Worm (Caenorhabditis elegans): Measurements from ENCODE around the gene AC7.3.

Gene AC7.3

DNA sequence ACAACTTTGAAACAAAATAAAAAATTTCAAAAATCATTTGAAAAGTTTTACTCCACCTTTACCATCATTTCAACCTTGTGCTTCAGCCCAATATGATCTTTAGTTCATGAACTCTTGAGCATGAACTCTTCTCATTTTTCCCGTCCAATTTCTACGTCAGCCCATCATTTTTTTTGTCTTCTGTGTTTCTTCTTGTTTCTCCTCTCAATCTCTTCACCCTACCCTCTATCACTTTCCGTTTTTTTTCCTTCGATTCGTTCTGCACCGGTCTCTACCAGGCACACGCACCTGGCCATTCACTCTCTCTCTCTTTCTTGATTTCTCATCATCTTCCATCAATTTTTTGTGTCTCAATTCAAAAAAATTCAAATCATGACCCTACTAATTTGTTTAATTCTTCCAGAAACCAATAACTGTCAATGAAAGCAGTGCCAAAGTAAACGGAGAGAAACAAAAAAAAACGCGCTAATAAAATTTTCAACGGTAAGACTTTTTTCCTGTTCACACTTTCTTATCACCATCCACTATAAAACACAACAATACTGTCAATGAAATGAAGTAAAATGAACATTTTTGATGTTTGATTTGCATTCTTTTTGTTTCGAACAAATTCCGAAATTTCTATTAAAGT lies 28.6 kb upstream of the AC7.3 start, which contains the start of gene pygo-1:
pygo-1 (plus strand) TSS at position 404 of the 631 bp plus-strand sequence.
- TF ChIP-seq T22C8.4 (GFP tag; IDR thresholded peaks at IDR 0.05) (no peak), med-1 (GFP tag; optimal IDR thresholded peaks at IDR 0.05; ENCODE audit: insufficient read depth) (no peak), ref-1 (GFP tag; conservative IDR thresholded peaks at IDR 0.05) (no peak), flt-1 (GFP tag; IDR thresholded peaks at IDR 0.05) (no peak), klf-2 (GFP tag; conservative IDR thresholded peaks at IDR 0.05) (no peak), ztf-29 (GFP tag; IDR thresholded peaks at IDR 0.05) (no peak), ztf-23 (GFP tag; IDR thresholded peaks at IDR 0.05) (no peak), tab-1 (GFP tag; IDR thresholded peaks at IDR 0.05) (no peak), cog-1 (tag; optimal IDR thresholded peaks at IDR 0.05) (no peak)

DNA sequence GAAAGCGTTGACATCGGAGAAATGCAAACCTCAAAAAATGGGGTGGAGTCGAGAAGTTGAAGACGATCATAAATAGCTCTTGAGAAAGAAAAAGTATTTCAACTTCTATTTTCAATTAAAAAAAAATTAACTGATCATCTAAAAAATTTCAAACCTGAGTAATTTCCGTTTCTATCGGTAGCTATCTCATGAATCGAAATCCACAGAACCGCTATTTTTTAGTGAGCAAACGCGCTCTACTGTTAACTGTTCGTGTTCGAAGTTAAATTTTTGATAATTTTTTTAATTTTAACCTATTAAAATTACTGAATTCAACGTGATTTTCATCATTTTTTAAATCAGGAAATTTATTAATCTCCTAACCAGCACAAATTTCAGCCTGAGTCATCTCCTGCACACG lies 27.8 kb upstream of the AC7.3 start:
- no peak for TF ChIP-seq klf-2 (GFP tag; conservative IDR thresholded peaks at IDR 0.05)

DNA sequence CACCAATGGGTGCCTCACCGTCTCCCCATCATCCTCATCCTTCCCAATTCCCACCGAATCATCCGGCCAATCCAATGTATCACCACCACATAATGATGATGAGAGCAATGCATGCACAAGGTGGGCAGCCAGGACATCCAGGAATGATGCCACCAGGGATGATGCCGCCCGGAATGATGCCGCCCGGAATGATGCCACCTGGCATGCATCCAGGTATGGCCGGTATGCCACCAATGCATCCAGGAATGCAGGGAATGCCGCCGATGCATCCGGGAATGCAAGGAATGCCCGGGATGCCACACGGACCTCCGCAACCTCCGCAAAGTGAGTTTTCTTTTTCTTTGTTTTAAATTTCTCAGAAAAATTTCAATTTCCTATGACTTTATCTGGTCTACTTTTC lies 25.9 kb upstream of the AC7.3 start:
- peak; percentile 15; the same call in 1 of the 2 replicates for TF ChIP-seq flt-1 (GFP tag; IDR thresholded peaks at IDR 0.05)
- no peak for TF ChIP-seq T22C8.4 (GFP tag; IDR thresholded peaks at IDR 0.05)
- TF ChIP-seq med-1 (GFP tag; optimal IDR thresholded peaks at IDR 0.05; ENCODE audit: insufficient read depth) = no peak
- TF ChIP-seq cog-1 (tag; optimal IDR thresholded peaks at IDR 0.05) = no peak
- TF ChIP-seq ztf-23 (GFP tag; IDR thresholded peaks at IDR 0.05) = no peak
- TF ChIP-seq tab-1 (GFP tag; IDR thresholded peaks at IDR 0.05) = no peak
- TF ChIP-seq klf-2 (GFP tag; conservative IDR thresholded peaks at IDR 0.05) = no peak
- TF ChIP-seq ztf-29 (GFP tag; IDR thresholded peaks at IDR 0.05) = no peak

DNA sequence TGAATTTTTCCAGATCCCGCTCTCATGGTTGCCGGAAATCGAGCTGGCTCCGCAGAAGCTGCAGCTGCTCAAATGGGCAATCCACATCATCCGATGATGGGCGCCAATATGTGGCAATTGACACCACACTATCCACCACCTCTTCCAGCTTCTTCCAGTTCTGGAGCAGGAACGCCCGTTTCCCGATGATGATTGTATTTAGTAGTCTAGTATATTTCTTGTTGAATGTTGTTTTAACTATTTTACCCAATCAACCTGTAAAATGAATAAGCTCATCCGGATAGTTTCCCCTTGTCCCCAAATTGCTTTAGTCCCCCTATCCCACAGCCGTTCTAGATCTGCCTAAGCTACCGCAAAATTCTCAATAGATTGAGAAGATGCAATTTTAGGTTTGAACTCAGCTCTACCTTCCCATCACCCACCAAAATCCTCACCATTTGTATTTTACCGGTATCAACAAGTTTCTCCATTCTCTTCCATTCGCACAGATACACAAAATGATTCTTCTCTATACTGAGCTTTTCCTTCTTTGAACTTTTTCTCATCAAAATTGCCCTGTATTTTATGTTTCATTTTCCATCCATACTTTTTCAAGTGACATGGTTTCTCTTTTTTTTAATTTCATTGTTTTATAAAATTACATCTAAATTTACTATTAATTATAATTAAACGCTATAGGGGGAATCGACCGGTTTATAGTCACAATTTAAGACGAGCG lies 25.2 kb upstream of the AC7.3 start:
- no peak for TF ChIP-seq ztf-23 (GFP tag; IDR thresholded peaks at IDR 0.05)
- no peak for TF ChIP-seq klf-2 (GFP tag; conservative IDR thresholded peaks at IDR 0.05)
- TF ChIP-seq med-1 (GFP tag; optimal IDR thresholded peaks at IDR 0.05; ENCODE audit: insufficient read depth) = no peak
- TF ChIP-seq cog-1 (tag; optimal IDR thresholded peaks at IDR 0.05) = no peak
- no peak for TF ChIP-seq ztf-29 (GFP tag; IDR thresholded peaks at IDR 0.05)
- no peak for TF ChIP-seq ref-1 (GFP tag; conservative IDR thresholded peaks at IDR 0.05)
- TF ChIP-seq flt-1 (GFP tag; IDR thresholded peaks at IDR 0.05) = no peak
- no peak for TF ChIP-seq T22C8.4 (GFP tag; IDR thresholded peaks at IDR 0.05)
- no peak for TF ChIP-seq tab-1 (GFP tag; IDR thresholded peaks at IDR 0.05)

DNA sequence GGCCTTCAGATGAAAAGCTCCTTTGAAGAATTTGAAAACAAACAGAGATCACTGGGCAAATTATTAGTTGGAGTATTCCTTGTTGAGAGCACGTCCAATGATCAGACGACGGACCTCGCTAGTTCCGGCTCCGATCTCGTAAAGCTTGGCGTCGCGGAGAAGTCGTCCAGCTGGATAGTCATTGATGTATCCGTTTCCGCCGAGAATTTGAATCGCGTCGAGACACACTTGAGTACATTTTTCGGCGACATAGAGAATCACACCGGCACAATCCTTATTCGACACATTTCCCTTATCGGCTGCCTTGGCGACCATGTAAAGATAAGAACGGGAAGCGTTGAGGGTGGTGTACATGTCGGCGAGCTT lies 24.7 kb upstream of the AC7.3 start:
- TF ChIP-seq flt-1 (GFP tag; IDR thresholded peaks at IDR 0.05) = 0 out of 2 replicates have a peak, but pooled peaks have one; percentile 4
- no peak for TF ChIP-seq klf-2 (GFP tag; conservative IDR thresholded peaks at IDR 0.05)

DNA sequence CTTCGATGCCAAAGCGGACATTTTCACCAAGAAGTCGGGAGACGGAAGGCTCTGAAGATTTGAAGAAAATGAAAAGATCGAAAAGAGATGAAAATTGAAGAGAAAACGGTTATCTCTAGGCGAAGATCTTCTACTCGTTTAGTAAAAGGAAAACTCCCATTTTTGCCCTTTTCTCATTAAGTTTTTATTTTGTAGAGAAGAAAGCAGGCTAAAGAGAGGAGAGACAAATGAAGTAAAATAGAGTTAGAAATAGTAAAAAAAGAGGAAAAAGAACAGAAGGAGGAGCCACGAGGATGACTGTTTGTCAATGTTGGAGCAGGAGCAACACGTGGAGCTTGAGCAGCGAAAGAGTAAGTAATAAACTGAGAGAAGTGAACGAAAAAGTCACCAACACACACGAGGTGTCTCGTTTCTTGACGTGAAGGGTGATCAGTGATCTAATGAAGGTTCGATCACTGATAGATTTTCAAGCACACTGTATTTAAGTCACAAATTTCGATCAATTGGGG lies 22.8 kb upstream of the AC7.3 start, which contains the start of gene ivd-1:
ivd-1 (minus strand) TSS at position 51 of the 509 bp plus-strand sequence.
- no peak for TF ChIP-seq klf-2 (GFP tag; conservative IDR thresholded peaks at IDR 0.05)
- no peak for TF ChIP-seq tab-1 (GFP tag; IDR thresholded peaks at IDR 0.05)
- TF ChIP-seq cog-1 (tag; optimal IDR thresholded peaks at IDR 0.05) = no peak
- TF ChIP-seq flt-1 (GFP tag; IDR thresholded peaks at IDR 0.05) = no peak
- no peak for TF ChIP-seq ref-1 (GFP tag; conservative IDR thresholded peaks at IDR 0.05)
- TF ChIP-seq ztf-23 (GFP tag; IDR thresholded peaks at IDR 0.05) = no peak

DNA sequence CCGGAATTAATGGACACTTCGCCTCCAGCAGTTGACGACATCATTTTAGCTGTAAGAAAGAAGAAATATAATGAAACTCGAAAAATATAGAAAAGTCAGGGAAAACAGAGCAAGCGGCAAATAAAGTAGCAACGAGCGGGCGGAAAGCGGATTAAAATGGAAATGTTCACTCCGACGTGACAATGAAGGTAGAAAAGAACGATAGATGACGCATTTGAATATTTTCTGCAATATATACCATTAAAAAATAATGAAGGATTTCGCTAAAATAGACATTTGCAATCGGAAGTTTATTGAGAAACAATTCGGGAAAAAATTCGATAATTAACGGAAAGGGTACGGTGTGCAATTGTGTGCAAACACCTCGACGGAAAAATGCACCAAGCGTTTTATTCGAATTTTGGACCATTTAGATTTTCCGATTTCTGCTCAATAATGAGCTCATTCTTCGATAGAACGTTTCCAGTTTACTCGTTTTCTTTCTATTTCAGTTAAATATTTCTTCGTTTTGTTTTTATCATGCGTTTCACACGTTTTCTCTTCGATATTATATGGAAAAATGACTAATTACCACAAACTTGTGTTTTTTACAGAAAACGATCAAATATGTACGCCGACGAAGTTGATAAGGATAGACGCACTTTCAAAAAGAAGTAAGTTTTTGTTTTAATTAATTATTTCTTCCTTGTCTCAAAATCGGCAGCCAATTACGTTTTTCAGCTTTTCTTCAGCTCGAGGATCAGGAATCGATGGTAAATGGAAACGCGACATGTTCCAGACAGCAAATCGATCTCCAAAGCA lies 20.4 kb upstream of the AC7.3 start, which contains the start of the genes snpn-1 and C02B10.4:
snpn-1 (minus strand) TSS at position 51 of the 801 bp plus-strand sequence.
C02B10.4 (plus strand) TSS at position 594 of the 801 bp plus-strand sequence.
- TF ChIP-seq T22C8.4 (GFP tag; IDR thresholded peaks at IDR 0.05) (peak; percentile 60; the same call in 1 of the 2 replicates), flt-1 (GFP tag; IDR thresholded peaks at IDR 0.05) (no peak), ref-1 (GFP tag; conservative IDR thresholded peaks at IDR 0.05) (no peak)

DNA sequence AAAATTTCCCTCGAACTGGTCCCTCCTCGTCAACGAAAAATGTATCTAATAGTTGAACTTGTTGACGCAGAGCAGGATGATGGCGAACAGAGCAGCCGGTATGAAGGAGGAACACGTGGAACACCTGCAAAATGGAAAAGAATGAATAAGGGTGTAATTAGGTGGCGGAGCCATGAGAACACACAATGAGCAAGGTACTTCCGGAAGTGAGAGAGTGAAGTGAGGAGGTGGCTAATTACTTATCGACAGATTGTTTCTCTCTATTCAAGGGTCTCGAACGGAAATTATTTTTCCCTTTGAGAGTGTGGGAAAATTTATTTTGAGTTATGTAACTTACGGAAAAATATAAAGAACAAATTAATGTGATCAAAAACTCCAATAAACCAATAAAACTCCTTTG lies 18.2 kb upstream of the AC7.3 start:
- TF ChIP-seq med-1 (GFP tag; optimal IDR thresholded peaks at IDR 0.05; ENCODE audit: insufficient read depth) = no peak
- TF ChIP-seq ref-1 (GFP tag; conservative IDR thresholded peaks at IDR 0.05) = no peak
- no peak for TF ChIP-seq T22C8.4 (GFP tag; IDR thresholded peaks at IDR 0.05)
- no peak for TF ChIP-seq ztf-29 (GFP tag; IDR thresholded peaks at IDR 0.05)
- TF ChIP-seq tab-1 (GFP tag; IDR thresholded peaks at IDR 0.05) = no peak

DNA sequence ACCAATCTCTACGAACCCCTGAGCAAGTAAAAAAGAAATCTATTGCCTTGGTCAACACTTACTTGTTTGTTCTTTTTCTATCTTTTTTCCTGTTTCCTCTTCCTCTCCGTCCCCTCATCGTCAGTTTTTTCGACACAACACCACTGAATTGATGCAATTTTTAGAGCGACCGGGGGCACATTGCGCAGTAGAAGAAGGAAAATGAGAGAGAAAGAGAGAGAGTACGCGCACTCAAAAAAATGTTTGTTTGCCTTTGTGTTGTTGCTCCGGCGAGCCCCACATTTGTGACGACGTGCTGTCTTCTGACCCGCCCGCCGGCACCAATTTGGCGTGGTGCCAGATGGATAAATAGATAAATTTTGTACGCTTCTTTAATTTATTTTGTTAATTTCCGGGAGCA lies 11.5 kb upstream of the AC7.3 start:
- TF ChIP-seq ztf-23 (GFP tag; IDR thresholded peaks at IDR 0.05) (peak; percentile 52; the same call in 1 of the 2 replicates), flt-1 (GFP tag; IDR thresholded peaks at IDR 0.05) (no peak), ref-1 (GFP tag; conservative IDR thresholded peaks at IDR 0.05) (no peak)

DNA sequence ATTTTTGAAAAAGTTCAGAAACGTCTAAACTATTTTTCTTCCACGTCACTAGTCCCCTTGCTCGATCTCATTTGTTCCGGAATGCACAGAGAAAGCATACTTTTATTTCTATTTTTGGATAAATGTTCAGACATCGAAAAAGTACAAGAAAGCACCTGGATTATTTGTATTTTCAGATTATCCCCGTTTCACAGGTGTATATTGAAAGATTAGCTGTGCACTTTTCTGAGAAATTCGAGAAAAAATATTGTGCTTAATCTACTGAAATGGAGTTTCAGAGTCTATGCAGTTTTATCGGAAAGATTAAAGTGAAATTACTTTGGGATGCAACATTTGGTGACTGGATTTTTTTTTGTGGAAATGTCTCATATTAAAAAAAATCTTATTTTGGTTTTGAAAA lies 9.7 kb upstream of the AC7.3 start:
- no peak for TF ChIP-seq ref-1 (GFP tag; conservative IDR thresholded peaks at IDR 0.05)
- no peak for TF ChIP-seq ztf-23 (GFP tag; IDR thresholded peaks at IDR 0.05)
- TF ChIP-seq T22C8.4 (GFP tag; IDR thresholded peaks at IDR 0.05) = no peak
- no peak for TF ChIP-seq tab-1 (GFP tag; IDR thresholded peaks at IDR 0.05)
- no peak for TF ChIP-seq klf-2 (GFP tag; conservative IDR thresholded peaks at IDR 0.05)
- TF ChIP-seq med-1 (GFP tag; optimal IDR thresholded peaks at IDR 0.05; ENCODE audit: insufficient read depth) = no peak
- TF ChIP-seq cog-1 (tag; optimal IDR thresholded peaks at IDR 0.05) = no peak
- TF ChIP-seq ztf-29 (GFP tag; IDR thresholded peaks at IDR 0.05) = no peak
- TF ChIP-seq flt-1 (GFP tag; IDR thresholded peaks at IDR 0.05) = no peak

Measured in whole organism, midembryonic.